Fruit fly (Drosophila melanogaster): ENCODE results near the gene Fum2.
A peak's percentile ranks its signal among the peaks of the same experiment; 100 is the strongest.

Fum2 gene

dm6 chrX:6642593-6643257 is 38.8 kb upstream of the Fum2 start (continued):
- TF ChIP-seq CG17802 (tag; optimal IDR thresholded peaks at IDR 0.05) (no peak), Drgx (GFP tag; IDR thresholded peaks at IDR 0.05) (peak; percentile 60), Hr51 (GFP tag; optimal IDR thresholded peaks at IDR 0.05) (peak in 1 of 2 experiments; percentile 31), chinmo (GFP tag; IDR thresholded peaks at IDR 0.05; ENCODE audit: partially characterized antibody) (no peak), Dek (tag; optimal IDR thresholded peaks at IDR 0.05) (no peak), CG8089 (GFP tag; optimal IDR thresholded peaks at IDR 0.05) (no peak), grn (GFP tag; optimal IDR thresholded peaks at IDR 0.05) (peak; percentile 40), kay (GFP tag; optimal IDR thresholded peaks at IDR 0.05) (no peak), CG4707 (GFP tag; optimal IDR thresholded peaks at IDR 0.05) (peak; percentile 21), CTCF (GFP tag; optimal IDR thresholded peaks at IDR 0.05) (no peak), CG1832 (GFP tag; optimal IDR thresholded peaks at IDR 0.05) (peak; percentile 66), insv (GFP tag; optimal IDR thresholded peaks at IDR 0.05) (no peak), jumu (GFP tag; optimal IDR thresholded peaks at IDR 0.05) (no peak), caup (GFP tag; optimal IDR thresholded peaks at IDR 0.05; ENCODE audit: severe bottlenecking) (no peak), HHEX (GFP tag; optimal IDR thresholded peaks at IDR 0.05) (no peak), CoRest (tag; optimal IDR thresholded peaks at IDR 0.05) (peak; percentile 15), TFAM (GFP tag; optimal IDR thresholded peaks at IDR 0.05) (no peak), CG11723 (GFP tag; optimal IDR thresholded peaks at IDR 0.05) (no peak), CG34376 (GFP tag; optimal IDR thresholded peaks at IDR 0.05) (no peak), bowl (GFP tag; IDR thresholded peaks at IDR 0.05) (no peak), CG6765 (GFP tag; optimal IDR thresholded peaks at IDR 0.05) (no peak), Jarid2 (GFP tag; optimal IDR thresholded peaks at IDR 0.05) (no peak), chm (GFP tag; IDR thresholded peaks at IDR 0.05) (no peak), Dp (GFP tag; optimal IDR thresholded peaks at IDR 0.05) (no peak), trh (GFP tag; optimal IDR thresholded peaks at IDR 0.05) (no peak), gcm2 (GFP tag; optimal IDR thresholded peaks at IDR 0.05) (no peak), Sry-β (GFP tag; optimal IDR thresholded peaks at IDR 0.05) (no peak), bsh (GFP tag; optimal IDR thresholded peaks at IDR 0.05) (peak in 1 of 2 experiments; percentile 63), lab (GFP tag; optimal IDR thresholded peaks at IDR 0.05) (no peak), CG33213 (GFP tag; optimal IDR thresholded peaks at IDR 0.05) (no peak), Ravus (GFP tag; IDR thresholded peaks at IDR 0.05) (no peak), CG4820 (GFP tag; optimal IDR thresholded peaks at IDR 0.05) (peak; percentile 10), CG13123 (GFP tag; optimal IDR thresholded peaks at IDR 0.05) (no peak), fru (optimal IDR thresholded peaks at IDR 0.05) (no peak), CG4282 (GFP tag; optimal IDR thresholded peaks at IDR 0.05) (no peak), CG10274 (GFP tag; optimal IDR thresholded peaks at IDR 0.05) (no peak), Xbp1 (GFP tag; optimal IDR thresholded peaks at IDR 0.05) (no peak), cas (GFP tag; IDR thresholded peaks at IDR 0.05) (no peak), CG15514 (GFP tag; optimal IDR thresholded peaks at IDR 0.05) (no peak), CG34224 (GFP tag; IDR thresholded peaks at IDR 0.05; ENCODE audit: partially characterized antibody) (no peak), CG14050 (GFP tag; IDR thresholded peaks at IDR 0.05) (no peak), gem (tag; optimal IDR thresholded peaks at IDR 0.05) (peak; percentile 63), ash1 (GFP tag; optimal IDR thresholded peaks at IDR 0.05) (no peak), tap (tag; optimal IDR thresholded peaks at IDR 0.05) (no peak), CG6813 (GFP tag; optimal IDR thresholded peaks at IDR 0.05) (no peak), slbo (GFP tag; IDR thresholded peaks at IDR 0.05) (no peak), Hsf (GFP tag; optimal IDR thresholded peaks at IDR 0.05) (no peak), CG10209 (GFP tag; optimal IDR thresholded peaks at IDR 0.05) (no peak), D (optimal IDR thresholded peaks at IDR 0.05) (no peak), D (GFP tag; optimal IDR thresholded peaks at IDR 0.05) (peak; percentile 22)
